Fruit fly (Drosophila melanogaster) whole organism, embryonic: ENCODE measurements around the gene CG15818.

Source experiments
- ATbp ChIP-seq: fragments of 200-800 bp; sonication (Bioruptor generic); optimal IDR thresholded peaks from 2 replicates; lab custom pipeline; 2017; ENCODE audit warnings: missing biosample characterization, mild to moderate bottlenecking, missing genetic modification characterization, missing genetic modification reagents
- Atf6 ChIP-seq: fragments of 200-800 bp; sonication (Bioruptor generic); IDR thresholded peaks from 2 replicates; pipeline ENCODE4 v1.3.6; 2022; ENCODE audit warnings: missing biosample characterization, missing genetic modification characterization
- Awh ChIP-seq: fragments of 200-800 bp; sonication (Bioruptor generic); IDR thresholded peaks from 2 replicates; pipeline ENCODE4, ENCODE4 v1.3.6; 2022; ENCODE audit warnings: missing biosample characterization, missing genetic modification characterization
- B-H2 ChIP-seq: fragments of 200-800 bp; sonication (Bioruptor generic); optimal IDR thresholded peaks from 2 replicates; lab custom pipeline; 2018; ENCODE audit warnings: missing biosample characterization, mild to moderate bottlenecking, missing genetic modification characterization
- BtbVII ChIP-seq: fragments of 200-800 bp; sonication (Bioruptor generic); optimal IDR thresholded peaks from 3 replicates; lab custom pipeline; 2017; ENCODE audit warnings: missing biosample characterization, mild to moderate bottlenecking, missing genetic modification characterization
- CG10209 ChIP-seq: fragments of 200-800 bp; sonication (Bioruptor generic); optimal IDR thresholded peaks from 3 replicates; lab custom pipeline; 2017; ENCODE audit warnings: missing biosample characterization, mild to moderate bottlenecking, missing genetic modification characterization, missing genetic modification reagents
- CG12155 ChIP-seq: fragments of 200-800 bp; sonication (Bioruptor generic); optimal IDR thresholded peaks from 3 replicates; lab custom pipeline; 2016; ENCODE audit warnings: missing biosample characterization, missing genetic modification characterization
- CG13287 ChIP-seq: fragments of 200-800 bp; sonication (Bioruptor generic); IDR thresholded peaks from 2 replicates; pipeline ENCODE4 v1.3.6; 2022; ENCODE audit warnings: missing biosample characterization, missing genetic modification characterization; ENCODE audit not compliant: partially characterized antibody
- CG15479 ChIP-seq: fragments of 200-800 bp; sonication (Bioruptor generic); optimal IDR thresholded peaks from 3 replicates; lab custom pipeline; 2019; ENCODE audit warnings: missing biosample characterization, mild to moderate bottlenecking, missing genetic modification characterization, moderate library complexity
- CG17912 ChIP-seq: fragments of 200-800 bp; sonication (Bioruptor generic); optimal IDR thresholded peaks from 2 replicates; lab custom pipeline; 2018; ENCODE audit warnings: missing biosample characterization, mild to moderate bottlenecking, missing genetic modification characterization
- CG18262 ChIP-seq: fragments of 200-800 bp; optimal IDR thresholded peaks from 3 replicates; lab custom pipeline; 2019; ENCODE audit warnings: missing biosample characterization, mild to moderate bottlenecking, missing genetic modification characterization, moderate library complexity
- CG18599 ChIP-seq: fragments of 200-800 bp; sonication (Bioruptor generic); optimal IDR thresholded peaks from 3 replicates; lab custom pipeline; 2017; ENCODE audit warnings: missing biosample characterization, missing genetic modification characterization, mild to moderate bottlenecking, moderate library complexity, missing genetic modification reagents
- CG18764 ChIP-seq: fragments of 200-800 bp; sonication (Bioruptor generic); optimal IDR thresholded peaks from 3 replicates; lab custom pipeline; 2016; ENCODE audit warnings: missing biosample characterization, missing genetic modification characterization
- CG2116 ChIP-seq: fragments of 200-800 bp; sonication (Bioruptor generic); optimal IDR thresholded peaks from 3 replicates; lab custom pipeline; 2018; ENCODE audit warnings: missing biosample characterization, mild to moderate bottlenecking, missing genetic modification characterization
- CG2202 ChIP-seq: fragments of 200-800 bp; sonication (Bioruptor generic); optimal IDR thresholded peaks from 2 replicates; lab custom pipeline; 2018; ENCODE audit warnings: missing biosample characterization, mild to moderate bottlenecking, missing genetic modification characterization
- CG3995 ChIP-seq: fragments of 200-800 bp; sonication (Bioruptor generic); optimal IDR thresholded peaks from 3 replicates; lab custom pipeline; 2016; ENCODE audit warnings: missing biosample characterization, missing genetic modification characterization
- CG4360 ChIP-seq: fragments of 200-800 bp; sonication (Bioruptor generic); IDR thresholded peaks from 2 replicates; pipeline ENCODE4 v1.3.6; 2022; ENCODE audit warnings: missing biosample characterization, missing genetic modification characterization
- CG6854 ChIP-seq: fragments of 200-800 bp; sonication (Bioruptor generic); optimal IDR thresholded peaks from 3 replicates; lab custom pipeline; 2017; ENCODE audit warnings: missing biosample characterization, mild to moderate bottlenecking, missing genetic modification characterization
- CG7963 ChIP-seq: fragments of 200-800 bp; sonication (Bioruptor generic); IDR thresholded peaks from 3 replicates; pipeline ENCODE4 v1.3.6; 2022; ENCODE audit warnings: missing biosample characterization, missing genetic modification characterization; ENCODE audit not compliant: partially characterized antibody
- CG8478 ChIP-seq: fragments of >200 bp; optimal IDR thresholded peaks from 2 replicates; lab custom pipeline; 2018
- CG9437 ChIP-seq: fragments of 200-800 bp; sonication (Bioruptor generic); optimal IDR thresholded peaks from 2 replicates; lab custom pipeline; 2018; ENCODE audit warnings: missing biosample characterization, mild to moderate bottlenecking, missing genetic modification characterization
- CG9932 ChIP-seq: fragments of 200-800 bp; sonication (Bioruptor generic); IDR thresholded peaks from 2 replicates; pipeline ENCODE4 v1.3.6; 2022; ENCODE audit warnings: missing biosample characterization, missing genetic modification characterization
- Dp ChIP-seq: fragments of 200-800 bp; sonication (Bioruptor generic); optimal IDR thresholded peaks from 2 replicates; lab custom pipeline; 2018; ENCODE audit warnings: missing biosample characterization, mild to moderate bottlenecking, missing genetic modification characterization, moderate library complexity
- Fer1 ChIP-seq: fragments of 200-800 bp; sonication (Bioruptor generic); optimal IDR thresholded peaks from 2 replicates; lab custom pipeline; 2017; ENCODE audit warnings: missing biosample characterization, mild to moderate bottlenecking, missing genetic modification characterization
- Fer3 ChIP-seq: fragments of 200-800 bp; sonication (Bioruptor generic); optimal IDR thresholded peaks from 2 replicates; lab custom pipeline; 2018; ENCODE audit warnings: missing biosample characterization, mild to moderate bottlenecking, missing genetic modification characterization, moderate library complexity
- Hmr ChIP-seq: fragments of 200-800 bp; sonication (Bioruptor generic); optimal IDR thresholded peaks from 3 replicates; lab custom pipeline; 2017; ENCODE audit warnings: mild to moderate bottlenecking, missing biosample characterization, missing genetic modification reagents, missing genetic modification characterization
- Lim3 ChIP-seq: fragments of 200-800 bp; sonication (Bioruptor generic); IDR thresholded peaks from 2 replicates; pipeline ENCODE4 v1.3.6; 2022; ENCODE audit warnings: missing biosample characterization, missing genetic modification characterization
- NFAT ChIP-seq: fragments of 200-800 bp; sonication (Bioruptor generic); IDR thresholded peaks from 2 replicates; pipeline ENCODE4 v1.3.6; 2022; ENCODE audit warnings: missing biosample characterization, missing genetic modification characterization
- Scr ChIP-seq: fragments of 200-800 bp; sonication (Bioruptor generic); IDR thresholded peaks from 2 replicates; pipeline ENCODE4 v1.3.6; 2022; ENCODE audit warnings: missing biosample characterization, missing genetic modification characterization; ENCODE audit not compliant: partially characterized antibody
- Sin3A ChIP-seq: fragments of >200 bp; optimal IDR thresholded peaks from 2 replicates; lab custom pipeline; 2018
- Sox102F ChIP-seq: fragments of 200-800 bp; sonication (Bioruptor generic); optimal IDR thresholded peaks from 2 replicates; lab custom pipeline; 2018; ENCODE audit warnings: missing biosample characterization, mild to moderate bottlenecking, missing genetic modification characterization, moderate library complexity
- YL-1 ChIP-seq: fragments of 200-800 bp; sonication (Bioruptor generic); optimal IDR thresholded peaks from 3 replicates; lab custom pipeline; 2017; ENCODE audit warnings: missing biosample characterization, mild to moderate bottlenecking, missing genetic modification characterization
- bcd ChIP-seq: fragments of 200-800 bp; sonication (Bioruptor generic); optimal IDR thresholded peaks from 2 replicates; lab custom pipeline; 2017; ENCODE audit warnings: missing biosample characterization, mild to moderate bottlenecking, missing genetic modification characterization
- bigmax ChIP-seq: fragments of 200-800 bp; sonication (Bioruptor generic); optimal IDR thresholded peaks from 2 replicates; lab custom pipeline; 2018; ENCODE audit warnings: missing biosample characterization, mild to moderate bottlenecking, missing genetic modification characterization
- crp ChIP-seq, 2 experiments: fragments of 200-800 bp; sonication (Bioruptor generic); optimal IDR thresholded peaks; 2 replicates in 1 of 2; 3 replicates in 1 of 2; lab custom pipeline; 2017; ENCODE audit warnings: missing biosample characterization in 2 of 2, missing genetic modification characterization in 2 of 2, mild to moderate bottlenecking in 1 of 2, moderate library complexity in 1 of 2
- dmrt11E ChIP-seq: fragments of 200-800 bp; sonication (Bioruptor generic); optimal IDR thresholded peaks from 3 replicates; lab custom pipeline; 2018; ENCODE audit warnings: missing biosample characterization, mild to moderate bottlenecking, missing genetic modification characterization, moderate library complexity
- fd3F ChIP-seq: fragments of 200-800 bp; sonication (Bioruptor generic); optimal IDR thresholded peaks from 2 replicates; lab custom pipeline; 2018; ENCODE audit warnings: missing biosample characterization, mild to moderate bottlenecking, missing genetic modification characterization, moderate library complexity
- grau ChIP-seq: fragments of 200-800 bp; optimal IDR thresholded peaks from 3 replicates; lab custom pipeline; 2019; ENCODE audit warnings: missing biosample characterization, mild to moderate bottlenecking, missing genetic modification characterization, moderate library complexity
- kah ChIP-seq: fragments of 200-800 bp; sonication (Bioruptor generic); optimal IDR thresholded peaks from 2 replicates; lab custom pipeline; 2018; ENCODE audit warnings: missing biosample characterization, mild to moderate bottlenecking, missing genetic modification characterization
- lola ChIP-seq, 3 experiments: fragments of >200 bp in 2 of 3; fragments of 200-800 bp in 1 of 3; sonication (Bioruptor generic) in 1 of 3; optimal IDR thresholded peaks; 2 replicates each; lab custom pipeline; 2017 to 2019; ENCODE audit warnings: missing biosample characterization in 3 of 3, missing genetic modification characterization in 3 of 3, mild to moderate bottlenecking in 1 of 3, moderate library complexity in 1 of 3
- pan ChIP-seq, 4 experiments: fragments of >200 bp in 3 of 4; fragments of 200-800 bp in 1 of 4; sonication (Bioruptor generic) in 1 of 4; optimal IDR thresholded peaks in 3 of 4; IDR thresholded peaks in 1 of 4; 2 replicates each; pipeline versions ENCODE4 v1.3.6 to Lab custom; 2017 to 2022; ENCODE audit warnings: missing biosample characterization in 2 of 4, missing genetic modification characterization in 2 of 4, mixed read lengths in 1 of 4
- pho ChIP-seq: fragments of 200-800 bp; sonication (Bioruptor generic); optimal IDR thresholded peaks from 2 replicates; lab custom pipeline; 2016; ENCODE audit warnings: missing biosample characterization, missing genetic modification characterization
- prd ChIP-seq, 3 experiments: fragments of >200 bp in 2 of 3; fragments of 200-800 bp in 1 of 3; sonication (Bioruptor generic) in 1 of 3; optimal IDR thresholded peaks in 2 of 3; IDR thresholded peaks in 1 of 3; 2 replicates in 2 of 3; 3 replicates in 1 of 3; pipeline versions ENCODE4 v1.3.6 to Lab custom; 2017 to 2022; ENCODE audit warnings: missing biosample characterization in 1 of 3, missing genetic modification characterization in 1 of 3
- run ChIP-seq: fragments of 200-800 bp; sonication (Bioruptor generic); optimal IDR thresholded peaks from 3 replicates; lab custom pipeline; 2018; ENCODE audit warnings: missing biosample characterization, mild to moderate bottlenecking, missing genetic modification characterization
- sens ChIP-seq: fragments of 200-800 bp; sonication (Bioruptor generic); peaks from one replicate; lab custom pipeline; 2016; ENCODE audit warnings: missing biosample characterization, missing genetic modification characterization
- vfl ChIP-seq: fragments of 200-800 bp; sonication (Bioruptor generic); optimal IDR thresholded peaks from 2 replicates; lab custom pipeline; 2016; ENCODE audit warnings: missing biosample characterization, missing genetic modification characterization
- vnd ChIP-seq: fragments of 200-800 bp; sonication (Bioruptor generic); IDR thresholded peaks from 3 replicates; pipeline ENCODE4 v1.3.6; 2022; ENCODE audit warnings: missing biosample characterization, missing genetic modification characterization; ENCODE audit not compliant: partially characterized antibody

The CG15818 gene

dm6 chr2L:7426326-7427066, 15.8 kb downstream of the CG15818 start, which contains the start of gene muc (continued):
- TF ChIP-seq sens (GFP tag; lab: Kevin White, UChicago) (peak; percentile 90), pan (optimal IDR thresholded peaks at IDR 0.05; lab: Kevin White, UChicago) (no peak), pan (GFP tag; optimal IDR thresholded peaks at IDR 0.05 in 1 of 2, IDR thresholded peaks at IDR 0.05 in 1 of 2) (peak in 1 of 2 experiments; percentile 59), NFAT (peak; percentile 55; the same call in 1 of the 2 replicates), CG12155 (GFP tag; lab: Kevin White, UChicago) (peak; percentile 33), CG8478 (no peak), CG9437 (GFP tag; lab: Kevin White, UChicago) (peak; percentile 61), CG18599 (peak; percentile 33), CG18764 (peak; percentile 7), fd3F (no peak), Sin3A (lab: Kevin White, UChicago) (peak; percentile 86), CG9932 (GFP tag; lab: Robert Waterston, UW) (peak; percentile 72), CG13287 (GFP tag; lab: Robert Waterston, UW) (peak; percentile 70), Sox102F (peak; percentile 33), CG2116 (GFP tag; lab: Kevin White, UChicago) (peak; percentile 52), CG17912 (no peak), Scr (GFP tag; lab: Robert Waterston, UW) (peak; percentile 75), ATbp (GFP tag; lab: Kevin White, UChicago) (no peak), crp (GFP tag; optimal IDR thresholded peaks at IDR 0.05; lab: Kevin White, UChicago) (no peak), kah (GFP tag; lab: Kevin White, UChicago) (peak; percentile 80), Fer1 (GFP tag; lab: Kevin White, UChicago) (no peak), YL-1 (no peak), Atf6 (0 out of 2 replicates have a peak, but pooled peaks have one; percentile 38), prd (optimal IDR thresholded peaks at IDR 0.05; lab: Kevin White, UChicago) (no peak), prd (GFP tag; IDR thresholded peaks at IDR 0.05; lab: Robert Waterston, UW) (0 out of 3 replicates have a peak, but pooled peaks have one; percentile 19), Hmr (GFP tag; lab: Kevin White, UChicago) (peak; percentile 77), bigmax (GFP tag; lab: Kevin White, UChicago) (no peak), CG15479 (GFP tag; lab: Kevin White, UChicago) (no peak), CG18262 (tag; lab: Kevin White, UChicago) (peak; percentile 29), Awh (GFP tag; lab: Robert Waterston, UW) (no peak), CG10209 (GFP tag; lab: Kevin White, UChicago) (peak; percentile 7), BtbVII (no peak), dmrt11E (tag; lab: Kevin White, UChicago) (peak; percentile 40), B-H2 (peak; percentile 33), CG4360 (GFP tag; lab: Robert Waterston, UW) (no peak), Fer3 (tag; lab: Kevin White, UChicago) (peak; percentile 44), CG2202 (tag; lab: Kevin White, UChicago) (no peak), lola (GFP tag; optimal IDR thresholded peaks at IDR 0.05; lab: Kevin White, UChicago) (peak in 2 of 3 experiments; percentile 52 to 92), vfl (GFP tag; lab: Kevin White, UChicago) (no peak), grau (tag; lab: Kevin White, UChicago) (peak; percentile 55), vnd (peak; percentile 51; the same call in 1 of the 3 replicates), CG3995 (GFP tag; lab: Kevin White, UChicago) (peak; percentile 3), pho (GFP tag; lab: Kevin White, UChicago) (peak; percentile 51), CG7963 (GFP tag; lab: Robert Waterston, UW) (peak; percentile 44; the same call in 1 of the 3 replicates), Dp (GFP tag; lab: Kevin White, UChicago) (peak; percentile 49), bcd (GFP tag; lab: Kevin White, UChicago) (peak; percentile 34), CG6854 (GFP tag; lab: Kevin White, UChicago) (no peak), run (tag; lab: Kevin White, UChicago) (no peak), Lim3 (GFP tag; lab: Robert Waterston, UW) (no peak)
